Worm (Caenorhabditis elegans): ENCODE results near the gene str-185.

str-185 gene

ce11 chrIV:4470885-4471772, 41.3 kb upstream of the str-185 start (continued):
- TF ChIP-seq ctbp-1 (GFP tag; IDR thresholded peaks at IDR 0.05) = peak; percentile 35; the same call in 1 of the 2 replicates
- no peak for TF ChIP-seq egl-27 (tag; optimal IDR thresholded peaks at IDR 0.05)
- peak; percentile 56 for TF ChIP-seq dpl-1 (GFP tag; optimal IDR thresholded peaks at IDR 0.05)
- TF ChIP-seq madf-5 (GFP tag; IDR thresholded peaks at IDR 0.05) = 0 out of 4 replicates have a peak, but pooled peaks of 1 of the 2 experiments have one; percentile 5
- TF ChIP-seq mes-2 (tag; optimal IDR thresholded peaks at IDR 0.05; ENCODE audit: poor library complexity, severe bottlenecking) = peak; percentile 48
- peak; percentile 59; the same call in 1 of the 2 replicates for TF ChIP-seq egl-43 (GFP tag; IDR thresholded peaks at IDR 0.05)
- TF ChIP-seq nhr-102 (tag; optimal IDR thresholded peaks at IDR 0.05) = no peak
- TF ChIP-seq arid-1 (GFP tag; conservative IDR thresholded peaks at IDR 0.05) = peak; percentile 74
- peak in 1 of 2 experiments; percentile 40 for TF ChIP-seq lsy-2 (tag; optimal IDR thresholded peaks at IDR 0.05)
- TF ChIP-seq ama-1 (optimal IDR thresholded peaks at IDR 0.05) = peak; percentile 32
- no peak for TF ChIP-seq lin-39 (tag; optimal IDR thresholded peaks at IDR 0.05)
- TF ChIP-seq set-16 (GFP tag; IDR thresholded peaks at IDR 0.05) = peak; percentile 92
- TF ChIP-seq T20F7.1 (GFP tag; optimal IDR thresholded peaks at IDR 0.05) = peak; percentile 7
- TF ChIP-seq nhr-77 (tag; optimal IDR thresholded peaks at IDR 0.05) = peak; percentile 51
- TF ChIP-seq cey-2 (tag; optimal IDR thresholded peaks at IDR 0.05; ENCODE audit: borderline replicate concordance, insufficient read depth) = no peak
- TF ChIP-seq madf-9 (GFP tag; conservative IDR thresholded peaks at IDR 0.05) = 0 out of 2 replicates have a peak, but pooled peaks have one; percentile 30
- TF ChIP-seq saeg-2 (GFP tag; IDR thresholded peaks at IDR 0.05) = 0 out of 2 replicates have a peak, but pooled peaks have one; percentile 11
- TF ChIP-seq nhr-41 (GFP tag; IDR thresholded peaks at IDR 0.05) = no peak

DNA sequence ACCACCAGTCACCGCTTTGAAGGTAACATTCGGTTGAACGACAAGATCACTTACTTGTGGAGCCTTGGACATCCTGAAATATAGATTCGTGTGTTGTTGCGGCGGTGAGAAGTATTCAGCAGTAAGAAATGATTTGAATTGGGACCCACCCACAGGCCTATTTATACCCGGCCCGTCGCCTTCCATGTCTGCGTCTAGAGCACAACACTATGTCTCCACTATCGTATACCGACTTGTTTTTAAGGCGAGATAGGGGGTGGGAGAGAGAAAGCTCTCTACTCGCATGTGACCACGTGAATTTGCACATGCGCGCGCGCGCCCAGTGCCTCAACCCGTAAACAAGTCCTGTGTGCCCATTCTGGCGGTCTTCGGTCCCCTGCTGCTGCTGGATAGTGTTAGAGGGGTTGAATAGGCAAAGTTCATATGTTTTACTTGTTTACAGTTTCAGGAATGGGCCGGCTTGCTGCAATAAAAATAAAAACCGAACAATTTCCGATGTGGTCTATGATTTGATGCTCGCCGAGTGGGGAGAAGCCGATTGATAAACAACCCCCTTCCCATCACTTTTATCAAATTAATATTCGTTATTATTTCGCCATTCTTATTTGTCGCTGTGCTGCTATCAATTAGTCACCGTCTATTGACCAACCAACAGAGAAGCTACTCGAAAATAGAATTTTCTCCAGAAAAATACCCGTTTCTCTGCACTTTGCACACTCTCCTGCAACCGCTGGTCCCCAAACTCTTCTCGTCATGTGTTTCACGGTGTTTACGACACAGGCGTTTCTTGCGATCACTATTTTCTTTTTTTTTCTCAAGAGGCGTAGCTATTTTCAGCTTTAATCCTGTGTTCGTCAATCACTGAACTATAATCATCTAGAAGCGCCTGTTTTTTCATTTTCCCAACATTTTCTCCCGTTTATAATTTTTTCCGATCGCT, 40.2 kb upstream of the str-185 start:
- no peak for TF ChIP-seq F26F4.8 (GFP tag; conservative IDR thresholded peaks at IDR 0.05)
- TF ChIP-seq lin-13 (GFP tag; optimal IDR thresholded peaks at IDR 0.05) = no peak
- TF ChIP-seq unc-62 (GFP tag; optimal IDR thresholded peaks at IDR 0.05 in 1 of 2) = peak in 1 of 2 experiments; percentile 67
- no peak for TF ChIP-seq unc-62 (tag; optimal IDR thresholded peaks at IDR 0.05)
- peak; percentile 58; the same call in 1 of the 2 replicates for TF ChIP-seq T26A8.4 (GFP tag; IDR thresholded peaks at IDR 0.05)
- TF ChIP-seq lin-15B (tag; optimal IDR thresholded peaks at IDR 0.05) = no peak
- TF ChIP-seq attf-4 (tag; optimal IDR thresholded peaks at IDR 0.05) = no peak
- peak; percentile 65 for TF ChIP-seq zfp-3 (GFP tag; conservative IDR thresholded peaks at IDR 0.05)
- no peak for TF ChIP-seq unc-130 (GFP tag; optimal IDR thresholded peaks at IDR 0.05)
- TF ChIP-seq ZK546.5 (tag; optimal IDR thresholded peaks at IDR 0.05) = no peak
- peak; percentile 78 for TF ChIP-seq mxl-2 (GFP tag; conservative IDR thresholded peaks at IDR 0.05)
- no peak for TF ChIP-seq nhr-76 (tag; optimal IDR thresholded peaks at IDR 0.05)
- no peak for TF ChIP-seq zag-1 (tag; optimal IDR thresholded peaks at IDR 0.05)
- TF ChIP-seq lsy-2 (tag; optimal IDR thresholded peaks at IDR 0.05) = peak; percentile 60 to 67
- TF ChIP-seq nhr-25 (tag; optimal IDR thresholded peaks at IDR 0.05; ENCODE audit: borderline replicate concordance, insufficient read depth) = peak; percentile 71
- TF ChIP-seq ceh-44 (GFP tag; IDR thresholded peaks at IDR 0.05) = no peak
- peak; percentile 53 for TF ChIP-seq ceh-20 (GFP tag; IDR thresholded peaks at IDR 0.05)
- no peak; the same call in 1 of the 2 replicates for TF ChIP-seq mdt-29 (GFP tag; IDR thresholded peaks at IDR 0.05)
- TF ChIP-seq sdz-12 (GFP tag; optimal IDR thresholded peaks at IDR 0.05) = no peak
- TF ChIP-seq F44E2.7 (GFP tag; IDR thresholded peaks at IDR 0.05) = no peak
- no peak for TF ChIP-seq ceh-82 (tag; optimal IDR thresholded peaks at IDR 0.05)
- TF ChIP-seq nhr-48 (tag; optimal IDR thresholded peaks at IDR 0.05) = no peak
- TF ChIP-seq duxl-1 (tag; optimal IDR thresholded peaks at IDR 0.05; ENCODE audit: poor library complexity) = peak; percentile 36
- no peak for TF ChIP-seq lir-3 (tag; optimal IDR thresholded peaks at IDR 0.05)
- TF ChIP-seq nhr-6 (tag; optimal IDR thresholded peaks at IDR 0.05) = peak; percentile 40
- no peak for TF ChIP-seq aly-2 (tag; optimal IDR thresholded peaks at IDR 0.05)
- peak; percentile 65 for TF ChIP-seq tra-1 (GFP tag; IDR thresholded peaks at IDR 0.05)
- TF ChIP-seq lin-29 (GFP tag; IDR thresholded peaks at IDR 0.05) = 0 out of 2 replicates have a peak, but pooled peaks have one; percentile 12
